Worm (Caenorhabditis elegans) whole organism, L4 larva: ENCODE measurements around the gene F56D6.21.

ENCODE experiments used
- Y48G9A.11 ChIP-seq: fragments of 200-800 bp; sonication (Bioruptor generic); IDR thresholded peaks from 2 replicates; pipeline ENCODE4 v1.3.6; 2022; ENCODE audit warnings: missing genetic modification reagents, missing genetic modification characterization, missing compliant biosample characterization
- ceh-62 ChIP-seq: sonication (generic microtip); optimal IDR thresholded peaks from 2 replicates; lab custom pipeline; 2017; ENCODE audit warnings: missing biosample characterization, missing genetic modification characterization
- mdl-1 ChIP-seq, 2 experiments: fragments of 150-350 bp in 1 of 2; sonication (generic microtip) in 1 of 2; optimal IDR thresholded peaks; 2 replicates each; lab custom pipeline; 2014 to 2017; ENCODE audit warnings: missing biosample characterization in 2 of 2, missing genetic modification characterization in 2 of 2
- nhr-76 ChIP-seq: fragments of 150-350 bp; optimal IDR thresholded peaks from 2 replicates; lab custom pipeline; 2014; ENCODE audit warnings: missing biosample characterization, missing genetic modification characterization
- snpc-4 ChIP-seq: fragments of 150-350 bp; optimal IDR thresholded peaks from 2 replicates; lab custom pipeline; 2014; ENCODE audit warnings: missing biosample characterization, missing genetic modification characterization
- ztf-11 ChIP-seq: fragments of 150-350 bp; optimal IDR thresholded peaks from 2 replicates; lab custom pipeline; 2014; ENCODE audit warnings: missing biosample characterization, missing genetic modification characterization

- TF ChIP-seq nhr-76, result no peak
- no peak for TF ChIP-seq ceh-62 (tag; lab: Kevin White, UChicago)
- no peak for TF ChIP-seq snpc-4 (tag; lab: Kevin White, UChicago)
- TF ChIP-seq Y48G9A.11 (GFP tag; lab: Robert Waterston, UW), result no peak
- no peak for TF ChIP-seq ztf-11 (tag; lab: Kevin White, UChicago)
- no peak for TF ChIP-seq mdl-1 (tag; optimal IDR thresholded peaks at IDR 0.05; lab: Kevin White, UChicago)
Measured at ce11 chrIV:3866018-3866417, 38.7 kb upstream of the F56D6.21 start.
